Fruit fly (Drosophila melanogaster) S2 (cell line): ENCODE data around the gene plum.

Experiments used
- CG8478 ChIP-seq: fragments of >200 bp; optimal IDR thresholded peaks from 2 replicates; lab custom pipeline; 2018
- CTCF ChIP-seq, 2 experiments: fragments of >200 bp; optimal IDR thresholded peaks; 2 replicates each; lab custom pipeline; 2018

DNA sequence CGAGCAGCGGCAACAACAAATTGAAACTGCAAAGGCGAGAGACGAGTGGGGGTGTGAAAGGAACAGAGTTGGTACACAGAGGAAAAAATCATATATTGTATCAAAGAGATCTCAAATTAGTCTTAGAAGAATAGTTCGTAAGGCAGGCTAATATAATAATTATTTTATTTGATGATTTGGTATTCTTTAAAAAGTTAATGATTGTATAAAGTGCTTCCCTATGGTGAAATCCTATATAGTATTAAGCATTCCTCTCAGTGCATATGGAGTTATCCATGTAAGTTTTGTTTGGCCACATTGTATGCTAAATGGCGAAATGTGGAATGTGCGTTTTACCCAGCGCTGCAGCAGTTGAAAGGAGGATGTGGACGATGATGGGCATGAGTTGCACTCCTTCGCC is 51.4 kb downstream of the plum start:
- TF ChIP-seq CTCF (optimal IDR thresholded peaks at IDR 0.05; lab: Kevin White, UChicago): no peak
- no peak for TF ChIP-seq CG8478 (lab: Kevin White, UChicago)
